Worm (Caenorhabditis elegans) whole organism, early embryonic: ENCODE measurements around the gene F20D6.5.

Experiments
- B0310.2 ChIP-seq: sonication (generic microtip); optimal IDR thresholded peaks from 2 replicates; lab custom pipeline; 2016; ENCODE audit warnings: mild to moderate bottlenecking, missing genetic modification characterization, missing compliant biosample characterization
- F13C5.2 ChIP-seq: sonication (generic microtip); optimal IDR thresholded peaks from 2 replicates; lab custom pipeline; 2017; ENCODE audit warnings: mild to moderate bottlenecking, missing genetic modification characterization, inconsistent platforms, missing compliant biosample characterization
- aly-1 ChIP-seq: sonication (generic microtip); optimal IDR thresholded peaks from 2 replicates; lab custom pipeline; 2016; ENCODE audit warnings: missing genetic modification characterization, missing compliant biosample characterization
- ama-1 ChIP-seq: fragments of 150-350 bp; optimal IDR thresholded peaks from 2 replicates; lab custom pipeline; 2014
- ceh-13 ChIP-seq: fragments of 200-800 bp; sonication (Bioruptor generic); optimal IDR thresholded peaks from 2 replicates; lab custom pipeline; 2018; ENCODE audit warnings: mild to moderate bottlenecking, missing genetic modification characterization, missing compliant biosample characterization
- ceh-36 ChIP-seq: sonication (generic microtip); optimal IDR thresholded peaks from 2 replicates; lab custom pipeline; 2016; ENCODE audit warnings: missing genetic modification characterization, inconsistent platforms, missing compliant biosample characterization
- ets-7 ChIP-seq: sonication (generic microtip); optimal IDR thresholded peaks from 2 replicates; lab custom pipeline; 2016; ENCODE audit warnings: missing genotype, missing genetic modification characterization, missing compliant biosample characterization
- flt-1 ChIP-seq: fragments of 200-800 bp; sonication (Bioruptor generic); IDR thresholded peaks from 2 replicates; pipeline ENCODE4 v1.3.6; 2022; ENCODE audit warnings: missing genetic modification characterization, missing compliant biosample characterization
- hmbx-1 ChIP-seq: sonication (generic microtip); optimal IDR thresholded peaks from 2 replicates; lab custom pipeline; 2016; ENCODE audit warnings: mild to moderate bottlenecking, missing genetic modification characterization, missing compliant biosample characterization
- hmg-4 ChIP-seq: fragments of 200-800 bp; sonication (Bioruptor generic); optimal IDR thresholded peaks from 2 replicates; lab custom pipeline; 2018; ENCODE audit warnings: mild to moderate bottlenecking, missing genetic modification characterization, missing compliant biosample characterization
- hnd-1 ChIP-seq: sonication (generic microtip); optimal IDR thresholded peaks from 2 replicates; lab custom pipeline; 2016; ENCODE audit warnings: missing genetic modification characterization, missing compliant biosample characterization
- pes-1 ChIP-seq: fragments of 200-800 bp; sonication (Bioruptor generic); IDR thresholded peaks from 2 replicates; pipeline ENCODE4 v1.3.6; 2022; ENCODE audit warnings: missing genetic modification reagents, missing genetic modification characterization, missing compliant biosample characterization
- scrt-1 ChIP-seq: fragments of 200-800 bp; sonication (Bioruptor generic); IDR thresholded peaks from 2 replicates; pipeline ENCODE4 v1.3.6; 2022; ENCODE audit warnings: missing genetic modification characterization, missing compliant biosample characterization
- sea-1 ChIP-seq: fragments of 200-800 bp; sonication (Bioruptor generic); conservative IDR thresholded peaks from 2 replicates; pipeline ENCODE4 v1.3.6; 2022; ENCODE audit warnings: missing genetic modification characterization, missing compliant biosample characterization
- tbx-11 ChIP-seq: fragments of 200-800 bp; sonication (Bioruptor generic); IDR thresholded peaks from 2 replicates; pipeline ENCODE4 v1.3.6; 2022; ENCODE audit warnings: missing genetic modification characterization, missing compliant biosample characterization
- tbx-37 ChIP-seq: fragments of 200-800 bp; sonication (Bioruptor generic); conservative IDR thresholded peaks from 2 replicates; pipeline ENCODE4 v1.3.6; 2022; ENCODE audit warnings: missing genetic modification reagents, missing genetic modification characterization, missing compliant biosample characterization
- tra-4 ChIP-seq: sonication (generic microtip); optimal IDR thresholded peaks from 2 replicates; lab custom pipeline; 2017; ENCODE audit warnings: missing genetic modification characterization, missing compliant biosample characterization

F20D6.5 gene

ce11 chrV:8159629-8160028, 2.1 kb upstream of the F20D6.5 start, which contains the start of gene F20D6.6:
Gene F20D6.6, plus strand, starts transcription at chrV:8159929.
- TF ChIP-seq ceh-13 (GFP tag; lab: Kevin White, UChicago) (no peak), hmbx-1 (tag; lab: Kevin White, UChicago) (no peak), hmg-4 (GFP tag; lab: Kevin White, UChicago) (no peak), pes-1 (GFP tag; lab: Robert Waterston, UW) (no peak), F13C5.2 (tag; lab: Kevin White, UChicago) (no peak), tra-4 (tag; lab: Kevin White, UChicago) (no peak)

ce11 chrV:8163199-8163598, 1.4 kb downstream of the F20D6.5 start:
- TF ChIP-seq tbx-11 (no peak), B0310.2 (tag; lab: Kevin White, UChicago) (no peak), tra-4 (tag; lab: Kevin White, UChicago) (no peak), sea-1 (GFP tag; lab: Robert Waterston, UW) (no peak), hnd-1 (tag; lab: Kevin White, UChicago) (no peak), F13C5.2 (tag; lab: Kevin White, UChicago) (no peak), scrt-1 (no peak), hmbx-1 (tag; lab: Kevin White, UChicago) (no peak), hmg-4 (GFP tag; lab: Kevin White, UChicago) (no peak), ama-1 (lab: Kevin White, UChicago) (no peak), ceh-36 (tag; lab: Kevin White, UChicago) (no peak), ets-7 (tag; lab: Kevin White, UChicago) (no peak), aly-1 (tag; lab: Kevin White, UChicago) (no peak), pes-1 (GFP tag; lab: Robert Waterston, UW) (no peak), tbx-37 (GFP tag; lab: Robert Waterston, UW) (no peak), ceh-13 (GFP tag; lab: Kevin White, UChicago) (no peak)

ce11 chrV:8168219-8168962, 6.6 kb downstream of the F20D6.5 start, which contains the start of gene F20D6.8:
Gene F20D6.8, minus strand, starts transcription at chrV:8168269.
- TF ChIP-seq sea-1 (GFP tag; lab: Robert Waterston, UW) (no peak), ets-7 (tag; lab: Kevin White, UChicago) (no peak), hnd-1 (tag; lab: Kevin White, UChicago) (no peak), tbx-11 (no peak), ama-1 (lab: Kevin White, UChicago) (no peak), B0310.2 (tag; lab: Kevin White, UChicago) (no peak), tra-4 (tag; lab: Kevin White, UChicago) (no peak), hmg-4 (GFP tag; lab: Kevin White, UChicago) (no peak), F13C5.2 (tag; lab: Kevin White, UChicago) (no peak), aly-1 (tag; lab: Kevin White, UChicago) (no peak), hmbx-1 (tag; lab: Kevin White, UChicago) (no peak), ceh-13 (GFP tag; lab: Kevin White, UChicago) (no peak)

ce11 chrV:8169150-8169549, 7.4 kb downstream of the F20D6.5 start:
- TF ChIP-seq ceh-36 (tag; lab: Kevin White, UChicago): no peak
- no peak for TF ChIP-seq hmg-4 (GFP tag; lab: Kevin White, UChicago)
- TF ChIP-seq scrt-1: no peak
- TF ChIP-seq sea-1 (GFP tag; lab: Robert Waterston, UW): no peak
- TF ChIP-seq F13C5.2 (tag; lab: Kevin White, UChicago): no peak
- no peak for TF ChIP-seq pes-1 (GFP tag; lab: Robert Waterston, UW)
- TF ChIP-seq ama-1 (lab: Kevin White, UChicago): no peak
- TF ChIP-seq ets-7 (tag; lab: Kevin White, UChicago): no peak
- no peak for TF ChIP-seq tbx-11
- no peak for TF ChIP-seq hnd-1 (tag; lab: Kevin White, UChicago)
- TF ChIP-seq flt-1 (GFP tag; lab: Robert Waterston, UW): no peak
- TF ChIP-seq tra-4 (tag; lab: Kevin White, UChicago): no peak

- TF ChIP-seq hmbx-1 (tag; lab: Kevin White, UChicago) (no peak), scrt-1 (no peak), hnd-1 (tag; lab: Kevin White, UChicago) (no peak), B0310.2 (tag; lab: Kevin White, UChicago) (no peak), F13C5.2 (tag; lab: Kevin White, UChicago) (no peak), ceh-36 (tag; lab: Kevin White, UChicago) (no peak), aly-1 (tag; lab: Kevin White, UChicago) (no peak), tbx-37 (GFP tag; lab: Robert Waterston, UW) (no peak), flt-1 (GFP tag; lab: Robert Waterston, UW) (no peak), tbx-11 (no peak), ceh-13 (GFP tag; lab: Kevin White, UChicago) (no peak), pes-1 (GFP tag; lab: Robert Waterston, UW) (no peak), ama-1 (lab: Kevin White, UChicago) (no peak)
Measured at ce11 chrV:8170300-8170699, 8.5 kb downstream of the F20D6.5 start.

ce11 chrV:8171688-8172087, 9.9 kb downstream of the F20D6.5 start:
- TF ChIP-seq pes-1 (GFP tag; lab: Robert Waterston, UW) (no peak), F13C5.2 (tag; lab: Kevin White, UChicago) (no peak), tra-4 (tag; lab: Kevin White, UChicago) (no peak), hnd-1 (tag; lab: Kevin White, UChicago) (no peak), hmbx-1 (tag; lab: Kevin White, UChicago) (no peak), flt-1 (GFP tag; lab: Robert Waterston, UW) (no peak)

- TF ChIP-seq hnd-1 (tag; lab: Kevin White, UChicago): no peak
- TF ChIP-seq pes-1 (GFP tag; lab: Robert Waterston, UW): no peak
- TF ChIP-seq F13C5.2 (tag; lab: Kevin White, UChicago): no peak
- no peak for TF ChIP-seq hmbx-1 (tag; lab: Kevin White, UChicago)
- no peak for TF ChIP-seq ceh-36 (tag; lab: Kevin White, UChicago)
- TF ChIP-seq aly-1 (tag; lab: Kevin White, UChicago): no peak
- no peak for TF ChIP-seq sea-1 (GFP tag; lab: Robert Waterston, UW)
- TF ChIP-seq scrt-1: no peak
- TF ChIP-seq B0310.2 (tag; lab: Kevin White, UChicago): no peak
- TF ChIP-seq tra-4 (tag; lab: Kevin White, UChicago): no peak
- no peak for TF ChIP-seq flt-1 (GFP tag; lab: Robert Waterston, UW)
- TF ChIP-seq hmg-4 (GFP tag; lab: Kevin White, UChicago): no peak
- TF ChIP-seq tbx-11: no peak
- TF ChIP-seq ama-1 (lab: Kevin White, UChicago): no peak
- no peak for TF ChIP-seq tbx-37 (GFP tag; lab: Robert Waterston, UW)
- TF ChIP-seq ceh-13 (GFP tag; lab: Kevin White, UChicago): no peak
- no peak for TF ChIP-seq ets-7 (tag; lab: Kevin White, UChicago)
Measured at ce11 chrV:8177349-8177748, 15.6 kb downstream of the F20D6.5 start, which contains the start of gene F20D6.9. Gene F20D6.9, minus strand, starts transcription at chrV:8177449.
